Worm (Caenorhabditis elegans): ENCODE measurements around the gene C10A4.1.

DNA sequence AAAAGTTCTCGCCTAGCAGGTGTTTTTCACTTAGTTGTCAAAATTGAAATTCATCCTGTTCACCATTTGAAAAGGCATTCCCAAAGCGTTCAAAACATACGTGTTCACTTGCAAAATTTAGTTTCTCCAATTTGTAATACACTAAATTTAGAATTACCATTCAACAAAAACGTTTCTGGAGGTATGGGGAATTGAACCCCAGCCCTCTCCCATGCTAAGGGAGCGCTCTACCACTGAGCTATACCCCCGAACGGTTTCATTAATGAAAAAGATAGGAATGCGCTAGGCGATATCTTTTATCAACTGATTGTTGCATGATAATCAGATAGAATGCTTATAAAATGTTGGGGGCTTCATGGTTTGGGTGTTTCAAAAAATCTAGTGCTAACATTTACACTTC is 37.6 kb upstream of the C10A4.1 start:
- no peak for TF ChIP-seq fkh-10 (GFP tag; optimal IDR thresholded peaks at IDR 0.05)
- TF ChIP-seq che-1 (tag; optimal IDR thresholded peaks at IDR 0.05): no peak
- no peak for TF ChIP-seq pag-3 (tag; optimal IDR thresholded peaks at IDR 0.05; ENCODE audit: borderline replicate concordance)

Data from whole organism, late embryonic.